Worm (Caenorhabditis elegans) whole organism, L1 larva: ENCODE results near the gene nhr-71.

Experiments used
- mdl-1 ChIP-seq, 2 experiments: fragments of 150-350 bp; optimal IDR thresholded peaks; 2 replicates each; lab custom pipeline; 2014 to 2017; ENCODE audit warnings: missing biosample characterization in 2 of 2, missing genetic modification characterization in 2 of 2, inconsistent platforms in 1 of 2
- nhr-11 ChIP-seq: fragments of 150-350 bp; optimal IDR thresholded peaks from 2 replicates; lab custom pipeline; 2014; ENCODE audit warnings: missing biosample characterization, missing genetic modification characterization
- unc-62 ChIP-seq: fragments of 150-350 bp; optimal IDR thresholded peaks from 2 replicates; lab custom pipeline; 2014; ENCODE audit warnings: missing biosample characterization, missing genetic modification reagents, missing genetic modification characterization
- ztf-4 ChIP-seq: fragments of 150-350 bp; optimal IDR thresholded peaks from 2 replicates; lab custom pipeline; 2014; ENCODE audit warnings: missing biosample characterization, missing genetic modification characterization

- TF ChIP-seq mdl-1 (tag; optimal IDR thresholded peaks at IDR 0.05; lab: Kevin White, UChicago), result no peak
- no peak for TF ChIP-seq nhr-11
- no peak for TF ChIP-seq unc-62 (GFP tag; lab: Kevin White, UChicago)
- no peak for TF ChIP-seq ztf-4 (tag; lab: Kevin White, UChicago)
Measured at ce11 chrX:13752822-13753581, 5.9 kb downstream of the nhr-71 start.
